4 worm cellular contexts compared by ENCODE assay signal in genomic region chrX:12793075-12793474, ce11.
TF ChIP-seq lines count a peak whose summit lies in the region.

No protein-coding gene starts in this region.

TF ChIP-seq in whole organism, L1 larva, 84 proteins besides CTCF, POLR2A, EP300 and RAD21:
- TF ChIP-seq mab-9 (GFP tag; IDR thresholded peaks at IDR 0.05; lab: Robert Waterston, UW) (no peak), irx-1 (tag; optimal IDR thresholded peaks at IDR 0.05; lab: Kevin White, UChicago) (no peak), lin-39 (tag; optimal IDR thresholded peaks at IDR 0.05; lab: Kevin White, UChicago) (no peak), lin-35 (GFP tag; optimal IDR thresholded peaks at IDR 0.05; lab: Kevin White, UChicago) (no peak), ceh-63 (GFP tag; optimal IDR thresholded peaks at IDR 0.05; lab: Kevin White, UChicago) (no peak), blmp-1 (tag; optimal IDR thresholded peaks at IDR 0.05; lab: Kevin White, UChicago) (peak; percentile 17), snpc-4 (tag; optimal IDR thresholded peaks at IDR 0.05; lab: Kevin White, UChicago) (no peak), nhr-19 (GFP tag; conservative IDR thresholded peaks at IDR 0.05; lab: Robert Waterston, UW) (no peak), ama-1 (optimal IDR thresholded peaks at IDR 0.05; lab: Kevin White, UChicago) (no peak), fkh-10 (GFP tag; optimal IDR thresholded peaks at IDR 0.05; lab: Kevin White, UChicago) (no peak), nhr-84 (tag; optimal IDR thresholded peaks at IDR 0.05; lab: Kevin White, UChicago) (no peak), nhr-85 (tag; lab: Kevin White, UChicago) (peak; percentile 48), efl-3 (GFP tag; optimal IDR thresholded peaks at IDR 0.05; lab: Kevin White, UChicago) (no peak), elt-3 (tag; optimal IDR thresholded peaks at IDR 0.05; lab: Kevin White, UChicago) (peak in 1 of 6 experiments; percentile 58)

TF ChIP-seq in whole organism, L2 larva, 48 proteins besides CTCF, POLR2A, EP300 and RAD21:
- TF ChIP-seq sma-3 (GFP tag; optimal IDR thresholded peaks at IDR 0.05; lab: Kevin White, UChicago) (peak; percentile 23), ztf-11 (tag; optimal IDR thresholded peaks at IDR 0.05; lab: Kevin White, UChicago) (no peak), nhr-21 (tag; optimal IDR thresholded peaks at IDR 0.05; lab: Kevin White, UChicago) (peak; percentile 50)

TF ChIP-seq in whole organism, L3 larva, 47 proteins besides CTCF, POLR2A, EP300 and RAD21:
- no peak for TF ChIP-seq skn-1 (tag; optimal IDR thresholded peaks at IDR 0.05; lab: Kevin White, UChicago)
- no peak for TF ChIP-seq nhr-12 (tag; optimal IDR thresholded peaks at IDR 0.05; lab: Kevin White, UChicago)
- peak; percentile 36 for TF ChIP-seq nhr-43 (tag; optimal IDR thresholded peaks at IDR 0.05; lab: Kevin White, UChicago; ENCODE audit: poor library complexity, severe bottlenecking)
- TF ChIP-seq pqm-1 (tag; optimal IDR thresholded peaks at IDR 0.05; lab: Kevin White, UChicago): no peak
- TF ChIP-seq ceh-9 (tag; optimal IDR thresholded peaks at IDR 0.05; lab: Kevin White, UChicago): no peak
- no peak for TF ChIP-seq ama-1 (optimal IDR thresholded peaks at IDR 0.05; lab: Kevin White, UChicago)
- TF ChIP-seq lsy-12 (tag; optimal IDR thresholded peaks at IDR 0.05; lab: Kevin White, UChicago): no peak
- no peak for TF ChIP-seq elt-1 (tag; optimal IDR thresholded peaks at IDR 0.05; lab: Kevin White, UChicago)
- TF ChIP-seq elt-2 (tag; optimal IDR thresholded peaks at IDR 0.05; lab: Kevin White, UChicago): no peak
- TF ChIP-seq ztf-11 (tag; optimal IDR thresholded peaks at IDR 0.05; lab: Kevin White, UChicago): no peak
- TF ChIP-seq ceh-16 (tag; optimal IDR thresholded peaks at IDR 0.05; lab: Kevin White, UChicago): no peak
- TF ChIP-seq fkh-2 (tag; optimal IDR thresholded peaks at IDR 0.05; lab: Kevin White, UChicago): no peak
- TF ChIP-seq nhr-23 (tag; optimal IDR thresholded peaks at IDR 0.05; lab: Kevin White, UChicago): peak; percentile 25
- TF ChIP-seq mdl-1 (tag; optimal IDR thresholded peaks at IDR 0.05; lab: Kevin White, UChicago): no peak
- TF ChIP-seq lin-39 (tag; optimal IDR thresholded peaks at IDR 0.05; lab: Kevin White, UChicago): no peak
TF ChIP-seq in whole organism, L3 larva: peak in this region for 2.

TF ChIP-seq in whole organism, L4 larva, 104 proteins besides CTCF, POLR2A, EP300 and RAD21:
- TF ChIP-seq fkh-10 (GFP tag; optimal IDR thresholded peaks at IDR 0.05; lab: Kevin White, UChicago) (no peak), hlh-11 (tag; optimal IDR thresholded peaks at IDR 0.05; lab: Kevin White, UChicago) (peak; percentile 1)
